Fruit fly (Drosophila melanogaster) whole organism, pupa: Measurements from ENCODE around the gene CG42269.

ENCODE experiments used
- CG13204 ChIP-seq: fragments of 200-800 bp; sonication (Bioruptor generic); optimal IDR thresholded peaks from 2 replicates; lab custom pipeline; 2018; ENCODE audit warnings: missing biosample characterization, mild to moderate bottlenecking, missing genetic modification characterization, moderate library complexity
- CG32121 ChIP-seq: fragments of 200-800 bp; sonication (Bioruptor generic); IDR thresholded peaks from 2 replicates; pipeline ENCODE4 v1.3.6; 2022; ENCODE audit warnings: missing biosample characterization, missing genetic modification characterization
- CG34367 ChIP-seq: fragments of 200-800 bp; sonication (Bioruptor generic); optimal IDR thresholded peaks from 2 replicates; lab custom pipeline; 2018; ENCODE audit warnings: missing biosample characterization, mild to moderate bottlenecking, missing genetic modification characterization
- D1 ChIP-seq: fragments of 200-800 bp; sonication (Bioruptor generic); optimal IDR thresholded peaks from 2 replicates; lab custom pipeline; 2018; ENCODE audit warnings: missing biosample characterization, mild to moderate bottlenecking, missing genetic modification characterization, moderate library complexity

DNA sequence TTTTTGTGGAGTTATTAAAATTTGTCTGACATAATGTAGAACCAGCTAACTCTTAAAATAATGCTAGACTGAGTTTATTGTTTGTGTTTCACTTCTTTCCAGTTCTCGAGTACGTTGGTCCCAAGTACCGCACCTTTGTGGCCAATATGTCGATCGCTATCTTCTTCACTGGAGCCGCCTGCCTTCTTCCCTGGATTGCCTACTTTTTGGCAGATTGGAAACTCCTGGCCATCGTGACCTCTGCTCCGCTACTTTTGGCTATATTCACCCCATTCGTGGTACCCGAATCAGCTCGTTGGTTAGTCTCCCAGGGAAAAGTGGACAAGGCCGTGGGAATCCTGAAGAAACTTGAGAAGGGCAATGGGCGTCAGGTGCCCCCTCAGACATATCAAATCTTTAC is 4.0 kb downstream of the CG42269 start:
- TF ChIP-seq CG32121 (GFP tag; lab: Robert Waterston, UW) = no peak
- TF ChIP-seq D1 (tag; lab: Kevin White, UChicago) = no peak
- no peak for TF ChIP-seq CG13204 (GFP tag; lab: Kevin White, UChicago)
- no peak for TF ChIP-seq CG34367
